Fruit fly (Drosophila melanogaster) whole organism, embryonic: ENCODE measurements around the gene Iru.
A peak's percentile ranks its signal among the peaks of the same experiment; 100 is the strongest.

Experiments
- B-H2 ChIP-seq: fragments of 200-800 bp; sonication (Bioruptor generic); optimal IDR thresholded peaks from 2 replicates; lab custom pipeline; 2018; ENCODE audit warnings: missing biosample characterization, mild to moderate bottlenecking, missing genetic modification characterization
- CG10147 ChIP-seq: fragments of 200-800 bp; sonication (Bioruptor generic); optimal IDR thresholded peaks from 2 replicates; lab custom pipeline; 2019; ENCODE audit warnings: missing biosample characterization, mild to moderate bottlenecking, missing genetic modification characterization, moderate library complexity
- CG10267 ChIP-seq: fragments of 200-800 bp; sonication (Bioruptor generic); optimal IDR thresholded peaks from 2 replicates; lab custom pipeline; 2018; ENCODE audit warnings: missing biosample characterization, mild to moderate bottlenecking, missing genetic modification characterization, moderate library complexity
- CG10274 ChIP-seq: fragments of 200-800 bp; sonication (Bioruptor generic); optimal IDR thresholded peaks from 3 replicates; lab custom pipeline; 2017; ENCODE audit warnings: missing biosample characterization, mild to moderate bottlenecking, missing genetic modification characterization
- CG10321 ChIP-seq: fragments of 200-800 bp; sonication (Bioruptor generic); IDR thresholded peaks from 2 replicates; pipeline ENCODE4 v1.3.6; 2022; ENCODE audit warnings: missing biosample characterization, missing genetic modification characterization
- CG10543 ChIP-seq: fragments of 200-800 bp; sonication (Bioruptor generic); optimal IDR thresholded peaks from 3 replicates; lab custom pipeline; 2017; ENCODE audit warnings: missing biosample characterization, mild to moderate bottlenecking, missing genetic modification characterization, moderate library complexity
- CG12236 ChIP-seq: fragments of 200-800 bp; sonication (Bioruptor generic); optimal IDR thresholded peaks from 2 replicates; lab custom pipeline; 2016; ENCODE audit warnings: missing biosample characterization, missing genetic modification characterization
- CG12299 ChIP-seq: fragments of 200-800 bp; sonication (Bioruptor generic); optimal IDR thresholded peaks from 2 replicates; lab custom pipeline; 2018; ENCODE audit warnings: missing biosample characterization, mild to moderate bottlenecking, missing genetic modification characterization
- CG12391 ChIP-seq: fragments of 200-800 bp; sonication (Bioruptor generic); optimal IDR thresholded peaks from 3 replicates; lab custom pipeline; 2018; ENCODE audit warnings: missing biosample characterization, mild to moderate bottlenecking, missing genetic modification characterization, moderate library complexity
- CG12744 ChIP-seq: fragments of 200-800 bp; sonication (Bioruptor generic); optimal IDR thresholded peaks from 2 replicates; lab custom pipeline; 2016; ENCODE audit warnings: missing biosample characterization, missing genetic modification characterization
- CG13894 ChIP-seq: fragments of 200-800 bp; sonication (Bioruptor generic); optimal IDR thresholded peaks from 3 replicates; lab custom pipeline; 2018; ENCODE audit warnings: missing biosample characterization, mild to moderate bottlenecking, missing genetic modification characterization, moderate library complexity
- CG14441 ChIP-seq: fragments of 200-800 bp; sonication (Bioruptor generic); IDR thresholded peaks from 2 replicates; pipeline ENCODE4 v1.3.6; 2022; ENCODE audit warnings: missing biosample characterization, missing genetic modification characterization
- CG14710 ChIP-seq: fragments of 200-800 bp; sonication (Bioruptor generic); optimal IDR thresholded peaks from 3 replicates; lab custom pipeline; 2019; ENCODE audit warnings: missing biosample characterization, mild to moderate bottlenecking, missing genetic modification characterization, moderate library complexity
- CG15601 ChIP-seq: fragments of 200-800 bp; sonication (Bioruptor generic); optimal IDR thresholded peaks from 3 replicates; lab custom pipeline; 2019; ENCODE audit warnings: missing biosample characterization, mild to moderate bottlenecking, missing genetic modification characterization, moderate library complexity
- CG17186 ChIP-seq: fragments of 200-800 bp; sonication (Bioruptor generic); optimal IDR thresholded peaks from 3 replicates; lab custom pipeline; 2017; ENCODE audit warnings: missing biosample characterization, missing genetic modification reagents, missing genetic modification characterization
- CG17912 ChIP-seq: fragments of 200-800 bp; sonication (Bioruptor generic); optimal IDR thresholded peaks from 2 replicates; lab custom pipeline; 2018; ENCODE audit warnings: missing biosample characterization, mild to moderate bottlenecking, missing genetic modification characterization
- CG18764 ChIP-seq: fragments of 200-800 bp; sonication (Bioruptor generic); optimal IDR thresholded peaks from 3 replicates; lab custom pipeline; 2016; ENCODE audit warnings: missing biosample characterization, missing genetic modification characterization
- CG2129 ChIP-seq: fragments of 200-800 bp; sonication (Bioruptor generic); IDR thresholded peaks from 2 replicates; pipeline ENCODE4 v1.3.6; 2022; ENCODE audit warnings: missing biosample characterization, missing genetic modification characterization; ENCODE audit not compliant: partially characterized antibody
- CG2889 ChIP-seq: fragments of 200-800 bp; sonication (Bioruptor generic); IDR thresholded peaks from 3 replicates; pipeline ENCODE4 v1.3.6; 2022; ENCODE audit warnings: missing biosample characterization, missing genetic modification characterization
- CG34422 ChIP-seq: fragments of 200-800 bp; sonication (Bioruptor generic); IDR thresholded peaks from 3 replicates; pipeline ENCODE4 v1.3.6; 2022; ENCODE audit warnings: missing biosample characterization, missing genetic modification characterization
- CG4404 ChIP-seq: fragments of 200-800 bp; sonication (Bioruptor generic); IDR thresholded peaks from 2 replicates; pipeline ENCODE4 v1.3.6; 2022; ENCODE audit warnings: missing biosample characterization, missing genetic modification characterization
- CG4730 ChIP-seq: fragments of 200-800 bp; sonication (Bioruptor generic); IDR thresholded peaks from 2 replicates; pipeline ENCODE4 v1.3.6; 2022; ENCODE audit warnings: missing biosample characterization, missing genetic modification characterization
- CG7357 ChIP-seq: fragments of 200-800 bp; sonication (Bioruptor generic); IDR thresholded peaks from 3 replicates; pipeline ENCODE4 v1.3.6; 2022; ENCODE audit warnings: missing biosample characterization, missing genetic modification characterization
- CG8478 ChIP-seq: fragments of >200 bp; optimal IDR thresholded peaks from 2 replicates; lab custom pipeline; 2018
- CHES-1-like ChIP-seq: fragments of 200-800 bp; sonication (Bioruptor generic); optimal IDR thresholded peaks from 2 replicates; lab custom pipeline; 2016; ENCODE audit warnings: missing biosample characterization, missing genetic modification characterization
- Chrac-16 ChIP-seq: fragments of 200-800 bp; sonication (Bioruptor generic); optimal IDR thresholded peaks from 3 replicates; lab custom pipeline; 2016; ENCODE audit warnings: missing biosample characterization, missing genetic modification characterization
- D ChIP-seq, 2 experiments: fragments of 200-800 bp in 1 of 2; fragments of >200 bp in 1 of 2; sonication (Bioruptor generic) in 1 of 2; optimal IDR thresholded peaks; 2 replicates in 1 of 2; 3 replicates in 1 of 2; lab custom pipeline; 2017; ENCODE audit warnings: mild to moderate bottlenecking in 1 of 2, missing biosample characterization in 1 of 2, missing genetic modification characterization in 1 of 2, missing genetic modification reagents in 1 of 2
- Dfd ChIP-seq, 2 experiments: fragments of >200 bp; optimal IDR thresholded peaks; 2 replicates each; lab custom pipeline; 2017; ENCODE audit warnings: missing biosample characterization in 2 of 2, missing genetic modification characterization in 2 of 2
- Fer1 ChIP-seq: fragments of 200-800 bp; sonication (Bioruptor generic); optimal IDR thresholded peaks from 2 replicates; lab custom pipeline; 2017; ENCODE audit warnings: missing biosample characterization, mild to moderate bottlenecking, missing genetic modification characterization
- HmgD ChIP-seq: fragments of 200-800 bp; sonication (Bioruptor generic); optimal IDR thresholded peaks from 3 replicates; lab custom pipeline; 2016; ENCODE audit warnings: missing biosample characterization, missing genetic modification characterization
- Lpt ChIP-seq: fragments of >200 bp; optimal IDR thresholded peaks from 2 replicates; lab custom pipeline; 2018; ENCODE audit warnings: missing biosample characterization, missing genetic modification characterization
- Mad ChIP-seq: fragments of 200-800 bp; sonication (Bioruptor generic); optimal IDR thresholded peaks from 2 replicates; lab custom pipeline; 2016; ENCODE audit warnings: missing biosample characterization, missing genetic modification characterization
- Neu2 ChIP-seq: fragments of 200-800 bp; sonication (Bioruptor generic); optimal IDR thresholded peaks from 3 replicates; lab custom pipeline; 2016; ENCODE audit warnings: missing biosample characterization, missing genetic modification characterization, borderline replicate concordance
- Six4 ChIP-seq: fragments of 200-800 bp; sonication (Bioruptor generic); optimal IDR thresholded peaks from 2 replicates; lab custom pipeline; 2016; ENCODE audit warnings: missing biosample characterization, missing genetic modification characterization
- Xbp1 ChIP-seq: fragments of 200-800 bp; sonication (Bioruptor generic); optimal IDR thresholded peaks from 3 replicates; lab custom pipeline; 2016; ENCODE audit warnings: missing biosample characterization, mild to moderate bottlenecking, missing genetic modification characterization
- bigmax ChIP-seq: fragments of 200-800 bp; sonication (Bioruptor generic); optimal IDR thresholded peaks from 2 replicates; lab custom pipeline; 2018; ENCODE audit warnings: missing biosample characterization, mild to moderate bottlenecking, missing genetic modification characterization
- cad ChIP-seq: fragments of >200 bp; optimal IDR thresholded peaks from 2 replicates; lab custom pipeline; 2017; ENCODE audit warnings: missing biosample characterization, missing genetic modification characterization
- crc ChIP-seq: fragments of 200-800 bp; sonication (Bioruptor generic); optimal IDR thresholded peaks from 2 replicates; lab custom pipeline; 2016; ENCODE audit warnings: missing biosample characterization, missing genetic modification characterization
- danr ChIP-seq: fragments of 200-800 bp; sonication (Bioruptor generic); IDR thresholded peaks from 2 replicates; pipeline ENCODE4 v1.3.6; 2022; ENCODE audit warnings: missing biosample characterization, missing genetic modification characterization
- exex ChIP-seq: fragments of 200-800 bp; sonication (Bioruptor generic); optimal IDR thresholded peaks from 4 replicates; lab custom pipeline; 2018; ENCODE audit warnings: missing biosample characterization, mild to moderate bottlenecking, missing genetic modification characterization, moderate library complexity
- gsb-n ChIP-seq: fragments of 200-800 bp; sonication (Bioruptor generic); optimal IDR thresholded peaks from 3 replicates; lab custom pipeline; 2018; ENCODE audit warnings: missing biosample characterization, mild to moderate bottlenecking, missing genetic modification characterization
- h ChIP-seq: fragments of >200 bp; optimal IDR thresholded peaks from 2 replicates; lab custom pipeline; 2017
- hb ChIP-seq: fragments of 200-800 bp; sonication (Bioruptor generic); IDR thresholded peaks from 3 replicates; pipeline ENCODE4 v1.3.6; 2022; ENCODE audit warnings: missing biosample characterization, missing genetic modification characterization; ENCODE audit not compliant: partially characterized antibody
- kah ChIP-seq: fragments of 200-800 bp; sonication (Bioruptor generic); optimal IDR thresholded peaks from 2 replicates; lab custom pipeline; 2018; ENCODE audit warnings: missing biosample characterization, mild to moderate bottlenecking, missing genetic modification characterization
- lola ChIP-seq, 3 experiments: fragments of >200 bp in 2 of 3; fragments of 200-800 bp in 1 of 3; sonication (Bioruptor generic) in 1 of 3; optimal IDR thresholded peaks; 2 replicates each; lab custom pipeline; 2017 to 2019; ENCODE audit warnings: missing biosample characterization in 3 of 3, missing genetic modification characterization in 3 of 3, mild to moderate bottlenecking in 1 of 3, moderate library complexity in 1 of 3
- lov ChIP-seq, 2 experiments: fragments of 200-800 bp in 1 of 2; fragments of >200 bp in 1 of 2; sonication (Bioruptor generic) in 1 of 2; IDR thresholded peaks in 1 of 2; optimal IDR thresholded peaks in 1 of 2; 2 replicates in 1 of 2; 3 replicates in 1 of 2; pipeline versions ENCODE4 v1.3.6 to Lab custom; 2017 to 2022; ENCODE audit warnings: missing biosample characterization in 1 of 2, missing genetic modification characterization in 1 of 2
- sim ChIP-seq: fragments of 200-800 bp; sonication (Bioruptor generic); IDR thresholded peaks from 2 replicates; pipeline ENCODE4 v1.3.6; 2022; ENCODE audit warnings: missing biosample characterization, missing genetic modification characterization
- sqz ChIP-seq: fragments of 200-800 bp; sonication (Bioruptor generic); optimal IDR thresholded peaks from 3 replicates; lab custom pipeline; 2018; ENCODE audit warnings: missing biosample characterization, mild to moderate bottlenecking, missing genetic modification characterization
- ssp ChIP-seq: fragments of 200-800 bp; sonication (Bioruptor generic); IDR thresholded peaks from 2 replicates; pipeline ENCODE4 v1.3.6; 2022; ENCODE audit warnings: missing biosample characterization, missing genetic modification characterization
- trh ChIP-seq: fragments of 200-800 bp; sonication (Bioruptor generic); optimal IDR thresholded peaks from 2 replicates; lab custom pipeline; 2016; ENCODE audit warnings: missing biosample characterization, missing genetic modification characterization
- unc-4 ChIP-seq: fragments of 200-800 bp; sonication (Bioruptor generic); IDR thresholded peaks from 2 replicates; pipeline ENCODE4 v1.3.6; 2022; ENCODE audit warnings: missing biosample characterization, missing genetic modification characterization; ENCODE audit not compliant: partially characterized antibody

Gene Iru

DNA sequence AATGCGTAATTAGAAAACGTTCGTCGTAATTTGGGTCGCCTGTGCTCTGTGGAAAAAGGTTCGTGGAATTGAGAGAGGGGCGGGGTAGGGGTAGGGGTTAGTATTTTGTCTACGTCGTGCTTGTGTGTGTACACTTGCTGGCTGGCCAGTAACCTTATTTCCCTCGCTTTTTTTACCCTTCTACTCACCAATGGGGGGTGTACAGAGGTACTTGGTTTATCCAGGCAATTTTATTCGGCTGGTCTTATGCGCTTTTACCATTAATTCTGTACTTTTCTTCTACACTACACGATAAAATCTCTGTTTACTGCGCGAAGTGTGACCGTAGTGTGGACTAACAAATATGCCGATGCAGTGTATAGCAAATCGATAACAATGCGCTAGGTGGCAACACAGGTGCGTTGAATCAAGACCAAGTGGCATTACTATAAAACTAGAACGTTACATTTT lies 13.5 kb downstream of the Iru start, which contains the start of gene tgo (continued):
- TF ChIP-seq ssp (GFP tag; lab: Robert Waterston, UW): no peak
- TF ChIP-seq danr: no peak
- TF ChIP-seq gsb-n (tag; lab: Kevin White, UChicago): no peak
- TF ChIP-seq trh (GFP tag; lab: Kevin White, UChicago): no peak
- no peak for TF ChIP-seq Lpt (GFP tag; lab: Kevin White, UChicago)
- no peak for TF ChIP-seq CG2129 (GFP tag; lab: Robert Waterston, UW)
- TF ChIP-seq Fer1: peak; percentile 69
- TF ChIP-seq cad (GFP tag; lab: Kevin White, UChicago): no peak
- TF ChIP-seq lola (GFP tag; optimal IDR thresholded peaks at IDR 0.05; lab: Kevin White, UChicago): no peak
- TF ChIP-seq CG12236 (GFP tag; lab: Kevin White, UChicago): no peak
- TF ChIP-seq CG13894: no peak
- TF ChIP-seq CG10267: peak; percentile 61
- no peak for TF ChIP-seq B-H2 (GFP tag; lab: Kevin White, UChicago)
- TF ChIP-seq Six4 (GFP tag; lab: Kevin White, UChicago): no peak
- TF ChIP-seq CG4404 (GFP tag; lab: Robert Waterston, UW): no peak
- peak; percentile 80 for TF ChIP-seq CG14710 (tag; lab: Kevin White, UChicago)
- TF ChIP-seq Neu2 (GFP tag; lab: Kevin White, UChicago): no peak
- no peak for TF ChIP-seq CG17912 (GFP tag; lab: Kevin White, UChicago)
- TF ChIP-seq CG10274 (GFP tag; lab: Kevin White, UChicago): no peak
- TF ChIP-seq HmgD: peak; percentile 1
- TF ChIP-seq sim (GFP tag; lab: Robert Waterston, UW): no peak
- peak; percentile 11 for TF ChIP-seq Mad
- TF ChIP-seq CG12299 (tag; lab: Kevin White, UChicago): no peak
- no peak for TF ChIP-seq CG12744 (GFP tag; lab: Kevin White, UChicago)
- no peak for TF ChIP-seq Dfd (GFP tag; optimal IDR thresholded peaks at IDR 0.05; lab: Kevin White, UChicago)
- no peak for TF ChIP-seq kah
- TF ChIP-seq CG12391 (tag; lab: Kevin White, UChicago): peak; percentile 28
- TF ChIP-seq unc-4 (GFP tag; lab: Robert Waterston, UW): peak; percentile 59; the same call in 1 of the 2 replicates
- no peak for TF ChIP-seq D (optimal IDR thresholded peaks at IDR 0.05; lab: Kevin White, UChicago)
- TF ChIP-seq D (GFP tag; optimal IDR thresholded peaks at IDR 0.05; lab: Kevin White, UChicago): no peak
- no peak for TF ChIP-seq hb (GFP tag; lab: Robert Waterston, UW)
- no peak for TF ChIP-seq Chrac-16
- no peak for TF ChIP-seq CG10321 (GFP tag; lab: Robert Waterston, UW)
- no peak for TF ChIP-seq CG10147
- no peak for TF ChIP-seq CG14441 (GFP tag; lab: Robert Waterston, UW)
- TF ChIP-seq CG18764 (GFP tag; lab: Kevin White, UChicago): peak; percentile 0
- no peak for TF ChIP-seq CG2889 (GFP tag; lab: Robert Waterston, UW)
- no peak for TF ChIP-seq h (lab: Kevin White, UChicago)
- TF ChIP-seq crc (GFP tag; lab: Kevin White, UChicago): no peak
- no peak for TF ChIP-seq Xbp1 (GFP tag; lab: Kevin White, UChicago)
- TF ChIP-seq lov (optimal IDR thresholded peaks at IDR 0.05; lab: Kevin White, UChicago): no peak
- no peak for TF ChIP-seq lov (GFP tag; IDR thresholded peaks at IDR 0.05; lab: Robert Waterston, UW)
- no peak for TF ChIP-seq CG4730 (GFP tag; lab: Robert Waterston, UW)
- no peak for TF ChIP-seq CG8478
- peak; percentile 33 for TF ChIP-seq CG15601 (tag; lab: Kevin White, UChicago)
- TF ChIP-seq CG10543: peak; percentile 36
- TF ChIP-seq exex (tag; lab: Kevin White, UChicago): no peak
- no peak for TF ChIP-seq sqz (GFP tag; lab: Kevin White, UChicago)
- no peak for TF ChIP-seq CG7357 (GFP tag; lab: Robert Waterston, UW)
- peak; percentile 78 for TF ChIP-seq CG17186 (GFP tag; lab: Kevin White, UChicago)
- peak; percentile 83; the same call in 1 of the 3 replicates for TF ChIP-seq CG34422
- peak; percentile 64 for TF ChIP-seq CHES-1-like (GFP tag; lab: Kevin White, UChicago)
- TF ChIP-seq bigmax: no peak
